Fruit fly (Drosophila melanogaster): ENCODE results near the gene CG14011.

Gene CG14011

DNA sequence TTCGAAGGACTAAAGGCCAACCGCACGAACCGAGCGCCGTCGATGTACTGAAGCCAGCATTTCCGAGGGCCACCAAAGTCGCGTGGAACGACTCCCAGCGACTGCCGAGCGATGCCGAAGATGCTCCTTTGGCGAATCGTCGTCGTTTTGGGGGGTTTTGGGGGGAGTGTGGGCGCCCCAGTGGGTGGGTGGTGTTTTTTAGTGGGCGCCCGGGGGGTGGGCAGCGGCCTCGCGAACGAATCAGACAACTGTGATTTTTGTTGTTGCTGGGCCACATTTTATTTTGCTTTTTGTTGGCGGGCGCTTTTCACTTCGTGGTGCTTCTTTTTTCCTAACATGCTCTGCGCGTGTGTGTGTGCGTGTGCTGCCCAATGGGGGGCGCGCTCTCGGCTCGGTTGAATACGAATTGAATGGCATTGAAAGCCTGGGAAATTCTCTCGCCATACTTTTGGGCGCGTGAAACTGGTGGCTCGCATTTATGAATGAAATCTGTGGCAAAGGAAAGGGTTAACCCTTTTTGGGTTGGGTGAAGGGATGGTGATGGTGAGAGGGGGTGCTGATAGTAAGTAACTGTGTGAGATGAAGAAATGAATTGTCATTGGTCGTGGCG is 37.1 kb upstream of the CG14011 start, which contains the start of gene DIP-eta:
Gene DIP-eta (minus strand): TSS at position 51 of the 610 bp plus-strand sequence.
- TF ChIP-seq Eip78C (GFP tag) (peak; percentile 12), ss (GFP tag; optimal IDR thresholded peaks at IDR 0.05) (peak; percentile 40 to 71), CG16779 (tag; optimal IDR thresholded peaks at IDR 0.05) (peak; percentile 48), Ets96B (tag; optimal IDR thresholded peaks at IDR 0.05) (peak; percentile 20), Gug (GFP tag; IDR thresholded peaks at IDR 0.05) (no peak), dsx (GFP tag; optimal IDR thresholded peaks at IDR 0.05; ENCODE audit: poor library complexity, severe bottlenecking) (peak; percentile 7), spab (GFP tag; optimal IDR thresholded peaks at IDR 0.05) (peak; percentile 33), net (GFP tag; optimal IDR thresholded peaks at IDR 0.05) (peak; percentile 37), achi (GFP tag; optimal IDR thresholded peaks at IDR 0.05) (peak; percentile 18), CG6276 (GFP tag; optimal IDR thresholded peaks at IDR 0.05) (peak; percentile 52), CG6163 (GFP tag; IDR thresholded peaks at IDR 0.05) (peak; percentile 76; the same call in 2 of the 3 replicates), CG10631 (GFP tag; optimal IDR thresholded peaks at IDR 0.05) (no peak), svp (GFP tag) (peak; percentile 15), CG9139 (GFP tag; optimal IDR thresholded peaks at IDR 0.05) (peak; percentile 40), CG8119 (GFP tag; IDR thresholded peaks at IDR 0.05) (peak; percentile 52), OdsH (GFP tag; optimal IDR thresholded peaks at IDR 0.05) (no peak), eg (GFP tag; IDR thresholded peaks at IDR 0.05) (peak; percentile 83), CG7368 (GFP tag; optimal IDR thresholded peaks at IDR 0.05) (peak; percentile 48), CG11762 (GFP tag; optimal IDR thresholded peaks at IDR 0.05; ENCODE audit: insufficient read depth) (no peak), CG3919 (GFP tag; optimal IDR thresholded peaks at IDR 0.05) (peak; percentile 3), CG1621 (tag; optimal IDR thresholded peaks at IDR 0.05) (peak; percentile 26), CG34406 (GFP tag; optimal IDR thresholded peaks at IDR 0.05) (no peak), CG32006 (GFP tag; optimal IDR thresholded peaks at IDR 0.05) (no peak), CG6808 (GFP tag; optimal IDR thresholded peaks at IDR 0.05) (peak; percentile 45)

dm6 chr2L:5617224-5617623 is 36.3 kb upstream of the CG14011 start:
- TF ChIP-seq net (GFP tag; optimal IDR thresholded peaks at IDR 0.05) (no peak), CG1621 (tag; optimal IDR thresholded peaks at IDR 0.05) (no peak), CG6792 (GFP tag; optimal IDR thresholded peaks at IDR 0.05) (no peak), CG8632 (GFP tag; optimal IDR thresholded peaks at IDR 0.05) (no peak), CG3919 (GFP tag; optimal IDR thresholded peaks at IDR 0.05) (no peak), Gug (GFP tag; IDR thresholded peaks at IDR 0.05) (no peak), esn (GFP tag; optimal IDR thresholded peaks at IDR 0.05) (no peak), dsx (GFP tag; optimal IDR thresholded peaks at IDR 0.05; ENCODE audit: poor library complexity, severe bottlenecking) (no peak), Lpt (GFP tag; optimal IDR thresholded peaks at IDR 0.05) (no peak), CG10669 (GFP tag; optimal IDR thresholded peaks at IDR 0.05) (no peak), Eip93F (GFP tag; optimal IDR thresholded peaks at IDR 0.05) (no peak), dac (GFP tag; optimal IDR thresholded peaks at IDR 0.05) (no peak)

DNA sequence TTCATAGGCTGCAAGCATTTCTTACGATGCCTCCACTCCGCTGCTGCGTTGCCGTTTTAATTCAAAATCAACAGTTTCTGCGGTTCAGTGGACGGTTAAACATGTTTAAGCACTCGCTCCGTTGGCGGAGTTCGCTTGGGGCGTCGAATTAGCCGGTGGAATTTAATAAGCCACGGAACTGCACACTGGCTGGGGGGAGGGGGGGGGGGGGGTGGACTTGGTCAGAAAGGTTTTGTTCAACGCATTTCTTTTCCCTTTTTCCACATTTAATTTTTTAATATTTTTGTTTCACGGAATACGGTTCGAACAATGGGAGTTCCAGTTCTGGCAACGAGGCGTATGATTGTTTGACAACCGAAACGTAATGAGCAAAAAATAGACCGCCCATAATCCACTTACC is 29.7 kb upstream of the CG14011 start:
- TF ChIP-seq Ets96B (tag; optimal IDR thresholded peaks at IDR 0.05) = no peak
- TF ChIP-seq Sox102F (GFP tag; optimal IDR thresholded peaks at IDR 0.05) = no peak
- TF ChIP-seq CG6163 (GFP tag; IDR thresholded peaks at IDR 0.05) = no peak
- TF ChIP-seq Ets21C (GFP tag; optimal IDR thresholded peaks at IDR 0.05) = no peak
- TF ChIP-seq CG6808 (GFP tag; optimal IDR thresholded peaks at IDR 0.05) = no peak
- no peak for TF ChIP-seq CG7368 (GFP tag; optimal IDR thresholded peaks at IDR 0.05)
- no peak for TF ChIP-seq Smox (GFP tag; optimal IDR thresholded peaks at IDR 0.05)
- no peak for TF ChIP-seq CG34406 (GFP tag; optimal IDR thresholded peaks at IDR 0.05)
- no peak for TF ChIP-seq salr (GFP tag; optimal IDR thresholded peaks at IDR 0.05)
- no peak for TF ChIP-seq CG1621 (tag; optimal IDR thresholded peaks at IDR 0.05)
- TF ChIP-seq CG9139 (GFP tag; optimal IDR thresholded peaks at IDR 0.05) = no peak
- no peak for TF ChIP-seq Sox15 (GFP tag; optimal IDR thresholded peaks at IDR 0.05)
- TF ChIP-seq Hr38 (GFP tag; optimal IDR thresholded peaks at IDR 0.05) = no peak
- no peak for TF ChIP-seq CG8319 (GFP tag; optimal IDR thresholded peaks at IDR 0.05)
- TF ChIP-seq fd59A (GFP tag; optimal IDR thresholded peaks at IDR 0.05) = no peak
- no peak for TF ChIP-seq vri (GFP tag; optimal IDR thresholded peaks at IDR 0.05)
- no peak for TF ChIP-seq net (GFP tag; optimal IDR thresholded peaks at IDR 0.05)
- no peak for TF ChIP-seq Sox14 (GFP tag; optimal IDR thresholded peaks at IDR 0.05)
- no peak for TF ChIP-seq CG10631 (GFP tag; optimal IDR thresholded peaks at IDR 0.05)
- TF ChIP-seq OdsH (GFP tag; optimal IDR thresholded peaks at IDR 0.05) = no peak
